Fruit fly (Drosophila melanogaster) whole organism, embryonic: Measurements from ENCODE around the gene CG34136.

ENCODE experiments used
- Atf3 ChIP-seq: fragments of 200-800 bp; sonication (Bioruptor generic); optimal IDR thresholded peaks from 3 replicates; lab custom pipeline; 2016; ENCODE audit warnings: missing biosample characterization, missing genetic modification characterization
- BEAF-32 ChIP-seq: fragments of 200-800 bp; sonication (Bioruptor generic); optimal IDR thresholded peaks from 3 replicates; lab custom pipeline; 2017; ENCODE audit warnings: missing biosample characterization, missing genetic modification characterization, mild to moderate bottlenecking, moderate library complexity, missing genetic modification reagents
- CG10209 ChIP-seq: fragments of 200-800 bp; sonication (Bioruptor generic); optimal IDR thresholded peaks from 3 replicates; lab custom pipeline; 2017; ENCODE audit warnings: missing biosample characterization, mild to moderate bottlenecking, missing genetic modification characterization, missing genetic modification reagents
- CG10959 ChIP-seq: fragments of 200-800 bp; sonication (Bioruptor generic); IDR thresholded peaks from 2 replicates; pipeline ENCODE4 v1.3.6; 2022; ENCODE audit warnings: missing biosample characterization, missing genetic modification characterization
- CG11247 ChIP-seq: fragments of 200-800 bp; sonication (Bioruptor generic); IDR thresholded peaks from 2 replicates; pipeline ENCODE4 v1.3.6; 2022; ENCODE audit warnings: missing biosample characterization, missing genetic modification characterization
- CG13296 ChIP-seq: fragments of 200-800 bp; sonication (Bioruptor generic); optimal IDR thresholded peaks from 3 replicates; lab custom pipeline; 2018; ENCODE audit warnings: missing biosample characterization, mild to moderate bottlenecking, missing genetic modification characterization
- CG1529 ChIP-seq: fragments of 200-800 bp; sonication (Bioruptor generic); optimal IDR thresholded peaks from 3 replicates; lab custom pipeline; 2018; ENCODE audit warnings: missing biosample characterization, missing genetic modification characterization
- CG17568 ChIP-seq: fragments of 200-800 bp; sonication (Bioruptor generic); optimal IDR thresholded peaks from 2 replicates; lab custom pipeline; 2018; ENCODE audit warnings: missing biosample characterization, mild to moderate bottlenecking, missing genetic modification characterization, moderate library complexity
- CG32532 ChIP-seq: fragments of 200-800 bp; sonication (Bioruptor generic); IDR thresholded peaks from 2 replicates; pipeline ENCODE4 v1.3.6; 2022; ENCODE audit warnings: missing biosample characterization, missing genetic modification characterization
- CG34224 ChIP-seq: fragments of 200-800 bp; sonication (Bioruptor generic); IDR thresholded peaks from 3 replicates; pipeline ENCODE4 v1.3.6; 2022; ENCODE audit warnings: missing biosample characterization, missing genetic modification characterization; ENCODE audit not compliant: partially characterized antibody
- CG6683 ChIP-seq: fragments of 200-800 bp; sonication (Bioruptor generic); optimal IDR thresholded peaks from 2 replicates; lab custom pipeline; 2017; ENCODE audit warnings: missing biosample characterization, mild to moderate bottlenecking, missing genetic modification characterization, missing genetic modification reagents
- Deaf1 ChIP-seq: fragments of 200-800 bp; optimal IDR thresholded peaks from 3 replicates; lab custom pipeline; 2019; ENCODE audit warnings: missing biosample characterization, mild to moderate bottlenecking, missing genetic modification characterization, moderate library complexity
- E2f1 ChIP-seq: fragments of 200-800 bp; sonication (Bioruptor generic); IDR thresholded peaks from 2 replicates; pipeline ENCODE4 v1.3.6; 2022; ENCODE audit warnings: missing biosample characterization, missing genetic modification characterization
- Gsc ChIP-seq: fragments of 200-800 bp; sonication (Bioruptor generic); IDR thresholded peaks from 2 replicates; pipeline ENCODE4 v1.3.6; 2022; ENCODE audit warnings: missing biosample characterization, missing genetic modification characterization
- HLH3B ChIP-seq: fragments of 200-800 bp; sonication (Bioruptor generic); IDR thresholded peaks from 2 replicates; pipeline ENCODE4 v1.3.6; 2022; ENCODE audit warnings: missing biosample characterization, missing genetic modification characterization
- Hr39 ChIP-seq: fragments of >200 bp; optimal IDR thresholded peaks from 2 replicates; lab custom pipeline; 2017
- Meics ChIP-seq: fragments of 200-800 bp; sonication (Bioruptor generic); optimal IDR thresholded peaks from 2 replicates; lab custom pipeline; 2017; ENCODE audit warnings: missing biosample characterization, mild to moderate bottlenecking, missing genetic modification characterization
- Mrtf ChIP-seq: fragments of 200-800 bp; sonication (Bioruptor generic); IDR thresholded peaks from 3 replicates; pipeline ENCODE4 v1.3.6; 2022; ENCODE audit warnings: missing biosample characterization, missing genetic modification characterization
- Nf-YA ChIP-seq: fragments of 200-800 bp; sonication (Bioruptor generic); IDR thresholded peaks from 2 replicates; pipeline ENCODE4 v1.3.6; 2022; ENCODE audit warnings: missing biosample characterization, missing genetic modification characterization
- Oli ChIP-seq: fragments of 200-800 bp; sonication (Bioruptor generic); optimal IDR thresholded peaks from 2 replicates; lab custom pipeline; 2018; ENCODE audit warnings: missing biosample characterization, mild to moderate bottlenecking, missing genetic modification characterization, moderate library complexity
- Pdp1 ChIP-seq, 2 experiments: fragments of 200-800 bp; sonication (Bioruptor generic); optimal IDR thresholded peaks; 3 replicates each; lab custom pipeline; 2016; ENCODE audit warnings: missing biosample characterization in 2 of 2, missing genetic modification characterization in 2 of 2, mild to moderate bottlenecking in 1 of 2, moderate library complexity in 1 of 2
- Sin3A ChIP-seq: fragments of >200 bp; optimal IDR thresholded peaks from 2 replicates; lab custom pipeline; 2018
- Sry-β ChIP-seq: fragments of 200-800 bp; sonication (Bioruptor generic); optimal IDR thresholded peaks from 2 replicates; lab custom pipeline; 2018; ENCODE audit warnings: missing biosample characterization, mild to moderate bottlenecking, missing genetic modification characterization, moderate library complexity
- Xbp1 ChIP-seq: fragments of 200-800 bp; sonication (Bioruptor generic); optimal IDR thresholded peaks from 3 replicates; lab custom pipeline; 2016; ENCODE audit warnings: missing biosample characterization, mild to moderate bottlenecking, missing genetic modification characterization
- ab ChIP-seq: fragments of 200-800 bp; sonication (Bioruptor generic); optimal IDR thresholded peaks from 2 replicates; lab custom pipeline; 2016; ENCODE audit warnings: missing biosample characterization, missing genetic modification characterization
- amos ChIP-seq: fragments of 200-800 bp; sonication (Bioruptor generic); IDR thresholded peaks from 2 replicates; pipeline ENCODE4 v1.3.6; 2022; ENCODE audit warnings: missing biosample characterization, missing genetic modification characterization; ENCODE audit not compliant: partially characterized antibody
- ash1 ChIP-seq: fragments of 200-800 bp; sonication (Bioruptor generic); optimal IDR thresholded peaks from 2 replicates; lab custom pipeline; 2018; ENCODE audit warnings: missing biosample characterization, mild to moderate bottlenecking, missing genetic modification characterization
- bigmax ChIP-seq: fragments of 200-800 bp; sonication (Bioruptor generic); optimal IDR thresholded peaks from 2 replicates; lab custom pipeline; 2018; ENCODE audit warnings: missing biosample characterization, mild to moderate bottlenecking, missing genetic modification characterization
- bsh ChIP-seq, 2 experiments: fragments of 200-800 bp; sonication (Bioruptor generic); optimal IDR thresholded peaks; 2 replicates each; lab custom pipeline; 2017 to 2018; ENCODE audit warnings: mild to moderate bottlenecking in 2 of 2, missing biosample characterization in 2 of 2, missing genetic modification characterization in 2 of 2, moderate library complexity in 1 of 2
- caup ChIP-seq: fragments of 200-800 bp; sonication (Bioruptor generic); optimal IDR thresholded peaks from 3 replicates; lab custom pipeline; 2017; ENCODE audit warnings: missing biosample characterization, mild to moderate bottlenecking, missing genetic modification characterization, moderate library complexity; ENCODE audit not compliant: severe bottlenecking
- cg ChIP-seq: fragments of 200-800 bp; sonication (Bioruptor generic); optimal IDR thresholded peaks from 3 replicates; lab custom pipeline; 2019; ENCODE audit warnings: missing biosample characterization, mild to moderate bottlenecking, missing genetic modification characterization, moderate library complexity
- crol ChIP-seq: fragments of 200-800 bp; sonication (Bioruptor generic); IDR thresholded peaks from 2 replicates; pipeline ENCODE4 v1.3.6; 2022; ENCODE audit warnings: missing biosample characterization, missing genetic modification characterization
- dm ChIP-seq: fragments of 200-800 bp; sonication (Bioruptor generic); optimal IDR thresholded peaks from 3 replicates; lab custom pipeline; 2016; ENCODE audit warnings: missing biosample characterization, missing genetic modification characterization
- dmrt99B ChIP-seq: fragments of 200-800 bp; sonication (Bioruptor generic); optimal IDR thresholded peaks from 2 replicates; lab custom pipeline; 2018; ENCODE audit warnings: missing biosample characterization, mild to moderate bottlenecking, missing genetic modification characterization, moderate library complexity
- esg ChIP-seq: fragments of 200-800 bp; sonication (Bioruptor generic); conservative IDR thresholded peaks from 2 replicates; pipeline ENCODE4 v1.3.6; 2022; ENCODE audit warnings: missing biosample characterization, missing genetic modification characterization
- exex ChIP-seq: fragments of 200-800 bp; sonication (Bioruptor generic); optimal IDR thresholded peaks from 4 replicates; lab custom pipeline; 2018; ENCODE audit warnings: missing biosample characterization, mild to moderate bottlenecking, missing genetic modification characterization, moderate library complexity
- fd3F ChIP-seq: fragments of 200-800 bp; sonication (Bioruptor generic); optimal IDR thresholded peaks from 2 replicates; lab custom pipeline; 2018; ENCODE audit warnings: missing biosample characterization, mild to moderate bottlenecking, missing genetic modification characterization, moderate library complexity
- fru ChIP-seq: fragments of >200 bp; optimal IDR thresholded peaks from 2 replicates; lab custom pipeline; 2017
- gce ChIP-seq: fragments of 200-800 bp; sonication (Bioruptor generic); IDR thresholded peaks from 3 replicates; pipeline ENCODE4 v1.3.6; 2022; ENCODE audit warnings: missing biosample characterization, missing genetic modification characterization
- lbe ChIP-seq: fragments of 200-800 bp; sonication (Bioruptor generic); optimal IDR thresholded peaks from 2 replicates; lab custom pipeline; 2016; ENCODE audit warnings: missing biosample characterization, mild to moderate bottlenecking, missing genetic modification characterization
- lmd ChIP-seq: fragments of 200-800 bp; sonication (Bioruptor generic); IDR thresholded peaks from 2 replicates; pipeline ENCODE4 v1.3.6; 2022; ENCODE audit warnings: missing biosample characterization, missing genetic modification characterization
- oc ChIP-seq: fragments of 200-800 bp; sonication (Bioruptor generic); optimal IDR thresholded peaks from 2 replicates; lab custom pipeline; 2018; ENCODE audit warnings: missing biosample characterization, mild to moderate bottlenecking, missing genetic modification characterization, moderate library complexity
- prd ChIP-seq, 3 experiments: fragments of >200 bp in 2 of 3; fragments of 200-800 bp in 1 of 3; sonication (Bioruptor generic) in 1 of 3; optimal IDR thresholded peaks in 2 of 3; IDR thresholded peaks in 1 of 3; 2 replicates in 2 of 3; 3 replicates in 1 of 3; pipeline versions ENCODE4 v1.3.6 to Lab custom; 2017 to 2022; ENCODE audit warnings: missing biosample characterization in 1 of 3, missing genetic modification characterization in 1 of 3
- psq ChIP-seq: fragments of 200-800 bp; sonication (Bioruptor generic); optimal IDR thresholded peaks from 2 replicates; lab custom pipeline; 2017; ENCODE audit warnings: missing biosample characterization, missing genetic modification characterization
- run ChIP-seq: fragments of 200-800 bp; sonication (Bioruptor generic); optimal IDR thresholded peaks from 3 replicates; lab custom pipeline; 2018; ENCODE audit warnings: missing biosample characterization, mild to moderate bottlenecking, missing genetic modification characterization
- schlank ChIP-seq: fragments of 200-800 bp; sonication (Bioruptor generic); optimal IDR thresholded peaks from 2 replicates; lab custom pipeline; 2018; ENCODE audit warnings: missing biosample characterization, mild to moderate bottlenecking, missing genetic modification characterization
- sd ChIP-seq: fragments of 200-800 bp; sonication (Bioruptor generic); optimal IDR thresholded peaks from 3 replicates; lab custom pipeline; 2018; ENCODE audit warnings: missing biosample characterization, mild to moderate bottlenecking, missing genetic modification characterization, moderate library complexity
- sens ChIP-seq: fragments of 200-800 bp; sonication (Bioruptor generic); peaks from one replicate; lab custom pipeline; 2016; ENCODE audit warnings: missing biosample characterization, missing genetic modification characterization
- ssp ChIP-seq: fragments of 200-800 bp; sonication (Bioruptor generic); IDR thresholded peaks from 2 replicates; pipeline ENCODE4 v1.3.6; 2022; ENCODE audit warnings: missing biosample characterization, missing genetic modification characterization
- stc ChIP-seq: fragments of 200-800 bp; sonication (Bioruptor generic); IDR thresholded peaks from 2 replicates; pipeline ENCODE4 v1.3.6; 2022; ENCODE audit warnings: missing biosample characterization, missing genetic modification characterization
- twi ChIP-seq: fragments of 200-800 bp; optimal IDR thresholded peaks from 2 replicates; lab custom pipeline; 2019; ENCODE audit warnings: missing biosample characterization, mild to moderate bottlenecking, missing genetic modification characterization, moderate library complexity
- vfl ChIP-seq: fragments of 200-800 bp; sonication (Bioruptor generic); optimal IDR thresholded peaks from 2 replicates; lab custom pipeline; 2016; ENCODE audit warnings: missing biosample characterization, missing genetic modification characterization
- zen2 ChIP-seq: fragments of 200-800 bp; sonication (Bioruptor generic); IDR thresholded peaks from 3 replicates; pipeline ENCODE4 v1.3.6; 2022; ENCODE audit warnings: missing biosample characterization, missing genetic modification characterization; ENCODE audit not compliant: partially characterized antibody

CG34136 gene

DNA sequence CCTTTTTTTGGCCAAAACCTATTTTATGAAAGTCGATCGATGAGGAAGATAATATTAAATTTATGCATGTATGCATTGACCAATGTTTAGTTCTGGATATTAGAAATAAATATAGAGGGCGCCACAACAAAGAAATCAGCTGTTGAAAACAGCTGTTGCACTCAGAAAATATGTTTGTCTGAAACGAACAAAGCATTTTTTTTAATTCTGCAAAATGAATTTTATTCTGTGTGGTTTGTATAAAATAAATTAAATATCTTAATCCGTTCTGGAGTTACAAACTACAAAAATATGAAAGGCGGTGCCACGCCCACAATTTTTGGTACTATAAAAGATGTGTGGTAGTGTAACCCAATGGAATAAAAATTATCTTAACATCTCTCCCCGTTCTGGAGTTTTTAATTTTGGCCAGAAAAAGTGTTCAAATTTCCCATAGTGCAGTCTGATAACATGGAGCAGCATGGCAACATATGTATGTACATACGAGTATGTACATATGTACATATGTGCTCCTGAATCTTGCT is 12.1 kb downstream of the CG34136 start (continued):
- TF ChIP-seq E2f1 (0 out of 2 replicates have a peak, but pooled peaks have one; percentile 32), psq (no peak), Atf3 (GFP tag; lab: Kevin White, UChicago) (peak; percentile 33), CG10209 (peak; percentile 61), Sry-β (GFP tag; lab: Kevin White, UChicago) (peak; percentile 23), prd (optimal IDR thresholded peaks at IDR 0.05; lab: Kevin White, UChicago) (no peak), prd (GFP tag; IDR thresholded peaks at IDR 0.05; lab: Robert Waterston, UW) (0 out of 3 replicates have a peak, but pooled peaks have one; percentile 55), dmrt99B (peak; percentile 65), esg (GFP tag; lab: Robert Waterston, UW) (peak; percentile 58; the same call in 1 of the 2 replicates), Oli (tag; lab: Kevin White, UChicago) (peak; percentile 72), caup (GFP tag; lab: Kevin White, UChicago) (no peak), twi (tag; lab: Kevin White, UChicago) (peak; percentile 86), stc (0 out of 2 replicates have a peak, but pooled peaks have one; percentile 9), BEAF-32 (GFP tag; lab: Kevin White, UChicago) (no peak), Nf-YA (0 out of 2 replicates have a peak, but pooled peaks have one; percentile 38), amos (no peak), CG6683 (no peak), vfl (GFP tag; lab: Kevin White, UChicago) (peak; percentile 57), CG32532 (GFP tag; lab: Robert Waterston, UW) (0 out of 2 replicates have a peak, but pooled peaks have one; percentile 21), bigmax (GFP tag; lab: Kevin White, UChicago) (no peak), bsh (GFP tag; optimal IDR thresholded peaks at IDR 0.05; lab: Kevin White, UChicago) (peak in 1 of 2 experiments; percentile 78), lmd (peak; percentile 61), Deaf1 (peak; percentile 21), CG1529 (GFP tag; lab: Kevin White, UChicago) (peak; percentile 50), ab (GFP tag; lab: Kevin White, UChicago) (peak; percentile 8), run (peak; percentile 20), gce (GFP tag; lab: Robert Waterston, UW) (no peak), CG34224 (GFP tag; lab: Robert Waterston, UW) (no peak), Sin3A (lab: Kevin White, UChicago) (no peak), CG17568 (GFP tag; lab: Kevin White, UChicago) (peak; percentile 9), Gsc (GFP tag; lab: Robert Waterston, UW) (no peak), lbe (GFP tag; lab: Kevin White, UChicago) (no peak), CG10959 (peak; percentile 58), ssp (GFP tag; lab: Robert Waterston, UW) (no peak), fd3F (GFP tag; lab: Kevin White, UChicago) (peak; percentile 36), schlank (no peak), cg (no peak), oc (tag; lab: Kevin White, UChicago) (peak; percentile 31)

DNA sequence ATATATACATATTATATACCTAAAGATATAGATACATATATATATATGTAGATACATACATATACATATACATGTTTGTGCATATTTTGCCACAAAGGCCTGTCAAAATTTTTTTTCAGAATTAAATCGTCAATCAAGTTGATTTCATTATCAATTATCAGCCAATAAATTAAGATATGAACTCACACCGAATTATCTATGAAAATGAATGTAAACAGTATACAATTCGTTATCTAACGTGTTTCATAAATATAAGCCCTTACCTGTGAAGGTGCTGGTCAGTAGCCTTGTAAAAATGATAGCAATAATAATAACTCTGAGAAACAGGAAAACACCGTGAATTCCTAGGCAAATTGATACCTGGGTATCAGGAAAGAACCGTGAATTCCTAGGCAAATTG is 13.0 kb downstream of the CG34136 start:
- TF ChIP-seq zen2 = no peak
- peak; percentile 47 for TF ChIP-seq sens (GFP tag; lab: Kevin White, UChicago)
- TF ChIP-seq Meics (GFP tag; lab: Kevin White, UChicago) = no peak
- no peak for TF ChIP-seq Xbp1
- peak in 1 of 2 experiments; percentile 13 for TF ChIP-seq Pdp1 (GFP tag; optimal IDR thresholded peaks at IDR 0.05; lab: Kevin White, UChicago)
- peak; percentile 32 for TF ChIP-seq sd (tag; lab: Kevin White, UChicago)
- no peak for TF ChIP-seq CG13296 (GFP tag; lab: Kevin White, UChicago)
- TF ChIP-seq exex (tag; lab: Kevin White, UChicago) = peak; percentile 57
- TF ChIP-seq Hr39 (lab: Kevin White, UChicago) = no peak
- no peak for TF ChIP-seq Mrtf (GFP tag; lab: Robert Waterston, UW)
- no peak for TF ChIP-seq HLH3B (GFP tag; lab: Robert Waterston, UW)
- TF ChIP-seq dm (GFP tag; lab: Kevin White, UChicago) = no peak
- no peak for TF ChIP-seq ash1 (GFP tag; lab: Kevin White, UChicago)
- TF ChIP-seq crol = no peak
- no peak for TF ChIP-seq fru (lab: Kevin White, UChicago)
- no peak for TF ChIP-seq CG11247
